Fruit fly (Drosophila melanogaster) whole organism, embryonic: Measurements from ENCODE around the gene CG34453.

Experiments used
- Ada2b ChIP-seq: fragments of 200-800 bp; sonication (Bioruptor generic); IDR thresholded peaks from 2 replicates; pipeline ENCODE4 v1.3.6; 2022; ENCODE audit warnings: missing biosample characterization, missing genetic modification characterization
- Adf1 ChIP-seq: fragments of 200-800 bp; sonication (Bioruptor generic); IDR thresholded peaks from 2 replicates; pipeline ENCODE4 v1.3.6; 2022; ENCODE audit warnings: missing biosample characterization, missing genetic modification characterization
- Asciz ChIP-seq: fragments of 200-800 bp; sonication (Bioruptor generic); optimal IDR thresholded peaks from 2 replicates; lab custom pipeline; 2017; ENCODE audit warnings: missing biosample characterization, mild to moderate bottlenecking, missing genetic modification characterization, missing genetic modification reagents
- Blimp-1 ChIP-seq: fragments of 200-800 bp; sonication (Bioruptor generic); optimal IDR thresholded peaks from 3 replicates; lab custom pipeline; 2018; ENCODE audit warnings: missing biosample characterization, missing genetic modification characterization, mild to moderate bottlenecking, moderate library complexity, missing genetic modification reagents
- CG10979 ChIP-seq: fragments of 200-800 bp; sonication (Bioruptor generic); optimal IDR thresholded peaks from 2 replicates; lab custom pipeline; 2018; ENCODE audit warnings: missing biosample characterization, mild to moderate bottlenecking, missing genetic modification characterization, moderate library complexity
- CG11398 ChIP-seq: fragments of 200-800 bp; sonication (Bioruptor generic); optimal IDR thresholded peaks from 2 replicates; lab custom pipeline; 2016; ENCODE audit warnings: missing biosample characterization, missing genetic modification characterization
- CG11456 ChIP-seq: fragments of 200-800 bp; sonication (Bioruptor generic); IDR thresholded peaks from 3 replicates; pipeline ENCODE4 v1.3.6; 2022; ENCODE audit warnings: missing biosample characterization, missing genetic modification characterization
- CG1233 ChIP-seq: fragments of 200-800 bp; sonication (Bioruptor generic); optimal IDR thresholded peaks from 4 replicates; lab custom pipeline; 2018; ENCODE audit warnings: missing biosample characterization, mild to moderate bottlenecking, missing genetic modification characterization
- CG13287 ChIP-seq: fragments of 200-800 bp; sonication (Bioruptor generic); IDR thresholded peaks from 2 replicates; pipeline ENCODE4 v1.3.6; 2022; ENCODE audit warnings: missing biosample characterization, missing genetic modification characterization; ENCODE audit not compliant: partially characterized antibody
- CG14441 ChIP-seq: fragments of 200-800 bp; sonication (Bioruptor generic); IDR thresholded peaks from 2 replicates; pipeline ENCODE4 v1.3.6; 2022; ENCODE audit warnings: missing biosample characterization, missing genetic modification characterization
- CG15514 ChIP-seq: fragments of 200-800 bp; sonication (Bioruptor generic); optimal IDR thresholded peaks from 3 replicates; lab custom pipeline; 2017; ENCODE audit warnings: missing biosample characterization, missing genetic modification characterization, mild to moderate bottlenecking, moderate library complexity, missing genetic modification reagents
- CG1602 ChIP-seq: fragments of 200-800 bp; sonication (Bioruptor generic); optimal IDR thresholded peaks from 3 replicates; lab custom pipeline; 2016; ENCODE audit warnings: missing biosample characterization, missing genetic modification characterization
- CG17186 ChIP-seq: fragments of 200-800 bp; sonication (Bioruptor generic); optimal IDR thresholded peaks from 3 replicates; lab custom pipeline; 2017; ENCODE audit warnings: missing biosample characterization, missing genetic modification reagents, missing genetic modification characterization
- CG18262 ChIP-seq: fragments of 200-800 bp; optimal IDR thresholded peaks from 3 replicates; lab custom pipeline; 2019; ENCODE audit warnings: missing biosample characterization, mild to moderate bottlenecking, missing genetic modification characterization, moderate library complexity
- CG18476 ChIP-seq: fragments of 200-800 bp; sonication (Bioruptor generic); optimal IDR thresholded peaks from 2 replicates; lab custom pipeline; 2016; ENCODE audit warnings: missing biosample characterization, mild to moderate bottlenecking, missing genetic modification characterization
- CG3407 ChIP-seq: fragments of 200-800 bp; sonication (Bioruptor generic); optimal IDR thresholded peaks from 2 replicates; lab custom pipeline; 2018; ENCODE audit warnings: missing biosample characterization, mild to moderate bottlenecking, missing genetic modification characterization
- CG4282 ChIP-seq: fragments of 200-800 bp; sonication (Bioruptor generic); optimal IDR thresholded peaks from 2 replicates; lab custom pipeline; 2016; ENCODE audit warnings: missing biosample characterization, missing genetic modification characterization
- CG4424 ChIP-seq: fragments of 200-800 bp; sonication (Bioruptor generic); optimal IDR thresholded peaks from 3 replicates; lab custom pipeline; 2016; ENCODE audit warnings: missing biosample characterization, missing genetic modification characterization
- CG4854 ChIP-seq: fragments of 200-800 bp; sonication (Bioruptor generic); optimal IDR thresholded peaks from 2 replicates; lab custom pipeline; 2016; ENCODE audit warnings: missing biosample characterization, missing genetic modification characterization, inconsistent platforms
- CG8944 ChIP-seq: fragments of 200-800 bp; sonication (Bioruptor generic); optimal IDR thresholded peaks from 3 replicates; lab custom pipeline; 2016; ENCODE audit warnings: missing biosample characterization, missing genetic modification characterization
- CG9727 ChIP-seq: fragments of 200-800 bp; sonication (Bioruptor generic); optimal IDR thresholded peaks from 3 replicates; lab custom pipeline; 2017; ENCODE audit warnings: missing biosample characterization, mild to moderate bottlenecking, missing genetic modification characterization
- Dad ChIP-seq: fragments of 200-800 bp; sonication (Bioruptor generic); optimal IDR thresholded peaks from 3 replicates; lab custom pipeline; 2016; ENCODE audit warnings: missing biosample characterization, missing genetic modification characterization
- Drgx ChIP-seq: fragments of 200-800 bp; sonication (Bioruptor generic); IDR thresholded peaks from 2 replicates; pipeline ENCODE4 v1.3.6; 2022; ENCODE audit warnings: missing biosample characterization, missing genetic modification characterization
- E2f1 ChIP-seq: fragments of 200-800 bp; sonication (Bioruptor generic); IDR thresholded peaks from 2 replicates; pipeline ENCODE4 v1.3.6; 2022; ENCODE audit warnings: missing biosample characterization, missing genetic modification characterization
- Ets97D ChIP-seq: fragments of 200-800 bp; sonication (Bioruptor generic); optimal IDR thresholded peaks from 3 replicates; lab custom pipeline; 2016; ENCODE audit warnings: missing biosample characterization, missing genetic modification characterization
- Fer3 ChIP-seq: fragments of 200-800 bp; sonication (Bioruptor generic); optimal IDR thresholded peaks from 2 replicates; lab custom pipeline; 2018; ENCODE audit warnings: missing biosample characterization, mild to moderate bottlenecking, missing genetic modification characterization, moderate library complexity
- Med ChIP-seq: fragments of 200-800 bp; sonication (Bioruptor generic); peaks from one replicate; lab custom pipeline; 2016; ENCODE audit warnings: missing biosample characterization, missing genetic modification characterization, mild to moderate bottlenecking, inconsistent platforms, moderate library complexity
- NC2α ChIP-seq: fragments of 200-800 bp; sonication (Bioruptor generic); optimal IDR thresholded peaks from 2 replicates; lab custom pipeline; 2016; ENCODE audit warnings: missing biosample characterization, missing genetic modification characterization
- NFAT ChIP-seq: fragments of 200-800 bp; sonication (Bioruptor generic); IDR thresholded peaks from 2 replicates; pipeline ENCODE4 v1.3.6; 2022; ENCODE audit warnings: missing biosample characterization, missing genetic modification characterization
- Spps ChIP-seq: fragments of 200-800 bp; sonication (Bioruptor generic); optimal IDR thresholded peaks from 2 replicates; lab custom pipeline; 2018; ENCODE audit warnings: missing biosample characterization, mild to moderate bottlenecking, missing genetic modification characterization
- aop ChIP-seq: fragments of 200-800 bp; sonication (Bioruptor generic); IDR thresholded peaks from 2 replicates; pipeline ENCODE4 v1.3.6; 2022; ENCODE audit warnings: missing biosample characterization, missing genetic modification characterization
- bsh ChIP-seq, 2 experiments: fragments of 200-800 bp; sonication (Bioruptor generic); optimal IDR thresholded peaks; 2 replicates each; lab custom pipeline; 2017 to 2018; ENCODE audit warnings: mild to moderate bottlenecking in 2 of 2, missing biosample characterization in 2 of 2, missing genetic modification characterization in 2 of 2, moderate library complexity in 1 of 2
- chm ChIP-seq: fragments of 200-800 bp; sonication (Bioruptor generic); IDR thresholded peaks from 2 replicates; pipeline ENCODE4 v1.3.6; 2022; ENCODE audit warnings: missing biosample characterization, missing genetic modification characterization
- ci ChIP-seq: fragments of 200-800 bp; sonication (Bioruptor generic); IDR thresholded peaks from 3 replicates; pipeline ENCODE4 v1.3.6; 2022; ENCODE audit warnings: missing biosample characterization, missing genetic modification characterization
- eve ChIP-seq, 2 experiments: fragments of >200 bp; optimal IDR thresholded peaks; 2 replicates each; lab custom pipeline; 2017; ENCODE audit warnings: missing biosample characterization in 2 of 2, missing genetic modification characterization in 2 of 2
- eyg ChIP-seq: fragments of 200-800 bp; sonication (Bioruptor generic); optimal IDR thresholded peaks from 3 replicates; lab custom pipeline; 2016; ENCODE audit warnings: missing biosample characterization, missing genetic modification characterization
- knrl ChIP-seq: fragments of 200-800 bp; sonication (Bioruptor generic); IDR thresholded peaks from 3 replicates; pipeline ENCODE4 v1.3.6; 2022; ENCODE audit warnings: missing biosample characterization, missing genetic modification characterization; ENCODE audit not compliant: partially characterized antibody
- lilli ChIP-seq: fragments of 200-800 bp; sonication (Bioruptor generic); optimal IDR thresholded peaks from 3 replicates; lab custom pipeline; 2016; ENCODE audit warnings: missing biosample characterization, missing genetic modification characterization
- mam ChIP-seq: fragments of 200-800 bp; sonication (Bioruptor generic); optimal IDR thresholded peaks from 3 replicates; lab custom pipeline; 2016; ENCODE audit warnings: missing biosample characterization, missing genetic modification characterization
- mld ChIP-seq: fragments of 200-800 bp; sonication (Bioruptor generic); IDR thresholded peaks from 3 replicates; pipeline ENCODE4 v1.3.6; 2022; ENCODE audit warnings: missing biosample characterization, missing genetic modification characterization; ENCODE audit not compliant: partially characterized antibody
- nmo ChIP-seq: fragments of 200-800 bp; sonication (Bioruptor generic); optimal IDR thresholded peaks from 2 replicates; lab custom pipeline; 2018; ENCODE audit warnings: missing biosample characterization, mild to moderate bottlenecking, missing genetic modification characterization, moderate library complexity
- psq ChIP-seq: fragments of 200-800 bp; sonication (Bioruptor generic); optimal IDR thresholded peaks from 2 replicates; lab custom pipeline; 2017; ENCODE audit warnings: missing biosample characterization, missing genetic modification characterization
- sim ChIP-seq: fragments of 200-800 bp; sonication (Bioruptor generic); IDR thresholded peaks from 2 replicates; pipeline ENCODE4 v1.3.6; 2022; ENCODE audit warnings: missing biosample characterization, missing genetic modification characterization
- sr ChIP-seq: fragments of 200-800 bp; sonication (Bioruptor generic); IDR thresholded peaks from 3 replicates; pipeline ENCODE4 v1.3.6; 2022; ENCODE audit warnings: missing biosample characterization, missing genetic modification characterization
- tio ChIP-seq: fragments of 200-800 bp; sonication (Bioruptor generic); optimal IDR thresholded peaks from 2 replicates; lab custom pipeline; 2017; ENCODE audit warnings: missing biosample characterization, missing genetic modification characterization, inconsistent platforms
- tup ChIP-seq: fragments of 200-800 bp; sonication (Bioruptor generic); optimal IDR thresholded peaks from 2 replicates; lab custom pipeline; 2016; ENCODE audit warnings: missing biosample characterization, mild to moderate bottlenecking, missing genetic modification characterization, moderate library complexity
- unpg ChIP-seq: fragments of 200-800 bp; sonication (Bioruptor generic); optimal IDR thresholded peaks from 3 replicates; lab custom pipeline; 2018; ENCODE audit warnings: missing biosample characterization, mild to moderate bottlenecking, missing genetic modification characterization, moderate library complexity
- usp ChIP-seq: fragments of >200 bp; optimal IDR thresholded peaks from 2 replicates; lab custom pipeline; 2017; ENCODE audit warnings: missing biosample characterization, missing genetic modification characterization
- wek ChIP-seq: fragments of 200-800 bp; sonication (Bioruptor generic); optimal IDR thresholded peaks from 3 replicates; lab custom pipeline; 2018; ENCODE audit warnings: missing biosample characterization, mild to moderate bottlenecking, missing genetic modification characterization, moderate library complexity

The CG34453 gene

DNA sequence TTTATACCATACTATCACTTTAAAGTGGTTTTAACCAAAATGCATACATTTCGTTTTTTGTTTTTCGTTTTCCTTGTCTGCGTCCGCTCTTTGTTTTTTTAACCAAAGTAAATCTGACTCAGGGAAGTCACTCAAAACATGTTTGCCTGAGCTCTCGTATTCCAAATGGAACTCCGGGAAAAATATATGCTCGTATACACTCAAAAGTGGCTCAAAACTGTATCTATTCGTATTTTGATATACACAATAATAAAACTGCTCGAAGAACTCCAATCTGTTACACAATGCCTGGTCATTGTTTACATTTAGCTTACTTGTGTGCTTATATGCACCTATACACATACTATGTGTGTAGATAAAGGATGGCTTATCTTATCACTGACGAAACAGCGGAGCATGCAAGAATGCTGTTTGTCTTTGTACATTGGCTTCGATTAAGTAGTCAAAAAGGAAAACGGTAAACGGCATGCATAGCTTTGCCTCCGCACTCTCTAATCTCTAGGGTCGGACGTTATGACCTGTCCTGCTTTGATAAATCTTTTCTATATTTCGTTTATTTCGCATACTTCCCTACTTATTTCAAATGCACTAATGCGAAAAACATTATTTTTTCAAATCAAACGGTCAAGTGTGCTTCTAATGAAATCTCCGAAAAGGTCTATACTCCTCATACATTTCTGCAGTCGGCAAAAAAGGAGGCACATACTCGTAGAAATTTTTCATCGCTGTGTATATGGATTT lies 37.8 kb upstream of the CG34453 start, which contains the start of gene miple2:
TSS of gene miple2 (plus strand) at position 441 of the 741 bp plus-strand sequence.
- TF ChIP-seq CG9727 (GFP tag; lab: Kevin White, UChicago): peak; percentile 69
- no peak for TF ChIP-seq mld
- peak; percentile 20 for TF ChIP-seq CG8944
- TF ChIP-seq eyg (GFP tag; lab: Kevin White, UChicago): no peak
- peak; percentile 73 for TF ChIP-seq wek
- peak; percentile 15 for TF ChIP-seq psq (GFP tag; lab: Kevin White, UChicago)
- no peak for TF ChIP-seq Ada2b (GFP tag; lab: Robert Waterston, UW)
- TF ChIP-seq NC2α (GFP tag; lab: Kevin White, UChicago): no peak
- 0 out of 2 replicates have a peak, but pooled peaks have one; percentile 14 for TF ChIP-seq CG14441 (GFP tag; lab: Robert Waterston, UW)
- TF ChIP-seq knrl (GFP tag; lab: Robert Waterston, UW): no peak
- TF ChIP-seq lilli (GFP tag; lab: Kevin White, UChicago): peak; percentile 53
- TF ChIP-seq Dad (GFP tag; lab: Kevin White, UChicago): no peak
- TF ChIP-seq CG18262 (tag; lab: Kevin White, UChicago): peak; percentile 73
- peak; percentile 58 for TF ChIP-seq CG10979 (tag; lab: Kevin White, UChicago)
- peak; percentile 25 for TF ChIP-seq unpg (GFP tag; lab: Kevin White, UChicago)
- no peak for TF ChIP-seq CG4282 (GFP tag; lab: Kevin White, UChicago)
- TF ChIP-seq CG3407 (GFP tag; lab: Kevin White, UChicago): peak; percentile 32
- no peak for TF ChIP-seq CG15514
- TF ChIP-seq CG4854 (GFP tag; lab: Kevin White, UChicago): peak; percentile 30
- TF ChIP-seq usp (GFP tag; lab: Kevin White, UChicago): no peak
- TF ChIP-seq CG1602: no peak
- TF ChIP-seq Adf1 (GFP tag; lab: Robert Waterston, UW): no peak
- TF ChIP-seq Med (GFP tag; lab: Kevin White, UChicago): peak; percentile 66
- TF ChIP-seq chm (GFP tag; lab: Robert Waterston, UW): 0 out of 2 replicates have a peak, but pooled peaks have one; percentile 39
- no peak for TF ChIP-seq Blimp-1 (GFP tag; lab: Kevin White, UChicago)
- TF ChIP-seq NFAT: no peak
- TF ChIP-seq CG17186 (GFP tag; lab: Kevin White, UChicago): no peak
- TF ChIP-seq sr (GFP tag; lab: Robert Waterston, UW): no peak
- TF ChIP-seq ci (GFP tag; lab: Robert Waterston, UW): 0 out of 3 replicates have a peak, but pooled peaks have one; percentile 6
- TF ChIP-seq CG4424 (GFP tag; lab: Kevin White, UChicago): peak; percentile 42
- peak; percentile 61 for TF ChIP-seq CG1233 (GFP tag; lab: Kevin White, UChicago)
- TF ChIP-seq nmo (GFP tag; lab: Kevin White, UChicago): peak; percentile 45
- no peak for TF ChIP-seq CG18476 (GFP tag; lab: Kevin White, UChicago)
- TF ChIP-seq bsh (GFP tag; optimal IDR thresholded peaks at IDR 0.05; lab: Kevin White, UChicago): peak; percentile 26 to 38
- TF ChIP-seq eve (GFP tag; optimal IDR thresholded peaks at IDR 0.05; lab: Kevin White, UChicago): no peak
- TF ChIP-seq CG11398 (GFP tag; lab: Kevin White, UChicago): peak; percentile 71
- TF ChIP-seq Asciz (GFP tag; lab: Kevin White, UChicago): peak; percentile 61
- no peak for TF ChIP-seq CG13287 (GFP tag; lab: Robert Waterston, UW)
- TF ChIP-seq CG11456 (GFP tag; lab: Robert Waterston, UW): no peak
- TF ChIP-seq tup (GFP tag; lab: Kevin White, UChicago): no peak
- no peak for TF ChIP-seq aop (GFP tag; lab: Robert Waterston, UW)
- TF ChIP-seq mam (GFP tag; lab: Kevin White, UChicago): peak; percentile 14
- 0 out of 2 replicates have a peak, but pooled peaks have one; percentile 11 for TF ChIP-seq E2f1
- peak; percentile 31; the same call in 1 of the 2 replicates for TF ChIP-seq Drgx
- TF ChIP-seq Fer3: peak; percentile 15
- TF ChIP-seq tio: no peak
- no peak for TF ChIP-seq Ets97D (GFP tag; lab: Kevin White, UChicago)
- TF ChIP-seq sim (GFP tag; lab: Robert Waterston, UW): no peak
- peak; percentile 6 for TF ChIP-seq Spps (tag; lab: Kevin White, UChicago)
